Worm (Caenorhabditis elegans) whole organism, young adult: ENCODE measurements around the gene Y53F4B.7.
"Not testable (repeated sequence)": the region's sequence is repeated elsewhere in the genome, so short reads cannot be mapped to it uniquely, and the experiment has no call there.

Experiments
- C17E4.6 ChIP-seq: fragments of 200-800 bp; sonication (Bioruptor generic); IDR thresholded peaks from 2 replicates; pipeline ENCODE4 v1.3.6; 2022; ENCODE audit warnings: missing genetic modification reagents, missing genetic modification characterization, missing compliant biosample characterization
- F37B4.10 ChIP-seq: fragments of 200-800 bp; sonication (Bioruptor generic); IDR thresholded peaks from 2 replicates; pipeline ENCODE4 v1.3.6; 2022; ENCODE audit warnings: missing genetic modification characterization, missing compliant biosample characterization
- K11D2.4 ChIP-seq: fragments of 200-800 bp; sonication (Bioruptor generic); IDR thresholded peaks from 2 replicates; pipeline ENCODE4 v1.3.6; 2022; ENCODE audit warnings: missing genetic modification reagents, missing genetic modification characterization, missing compliant biosample characterization
- Y95B8A.8 ChIP-seq: fragments of 200-800 bp; sonication (Bioruptor generic); IDR thresholded peaks from 2 replicates; pipeline ENCODE4 v1.3.6; 2022; ENCODE audit warnings: missing genetic modification reagents, missing genetic modification characterization, missing compliant biosample characterization
- attf-3 ChIP-seq: fragments of 200-800 bp; sonication (Bioruptor generic); conservative IDR thresholded peaks from 2 replicates; pipeline ENCODE4 v1.3.6; 2022; ENCODE audit warnings: missing genetic modification reagents, missing genetic modification characterization, missing compliant biosample characterization
- cebp-1 ChIP-seq, 2 experiments: fragments of 200-800 bp in 1 of 2; sonication (Bioruptor generic) in 1 of 2; sonication (generic microtip) in 1 of 2; IDR thresholded peaks in 1 of 2; optimal IDR thresholded peaks in 1 of 2; 2 replicates each; pipeline versions ENCODE4 v1.3.6 to Lab custom; 2017 to 2022; ENCODE audit warnings: missing compliant biosample characterization in 2 of 2, missing genetic modification characterization in 2 of 2, mild to moderate bottlenecking in 1 of 2, missing genetic modification reagents in 1 of 2, moderate library complexity in 1 of 2
- ceh-27 ChIP-seq: fragments of 200-800 bp; sonication (Bioruptor generic); optimal IDR thresholded peaks from 2 replicates; lab custom pipeline; 2018; ENCODE audit warnings: mild to moderate bottlenecking, missing genetic modification characterization, moderate library complexity, missing compliant biosample characterization
- ekl-4 ChIP-seq: fragments of 200-800 bp; sonication (Bioruptor generic); IDR thresholded peaks from 2 replicates; pipeline ENCODE4 v1.3.6; 2022; ENCODE audit warnings: missing genetic modification reagents, missing genetic modification characterization, missing compliant biosample characterization
- hmg-1.2 ChIP-seq: fragments of 200-800 bp; sonication (Bioruptor generic); IDR thresholded peaks from 2 replicates; pipeline ENCODE4 v1.3.6; 2022; ENCODE audit warnings: missing genetic modification reagents, missing genetic modification characterization, missing compliant biosample characterization
- hmg-20 ChIP-seq: fragments of 200-800 bp; sonication (Bioruptor generic); IDR thresholded peaks from 2 replicates; pipeline ENCODE4 v1.3.6; 2022; ENCODE audit warnings: missing genetic modification reagents, missing genetic modification characterization, missing compliant biosample characterization
- hsf-1 ChIP-seq: fragments of 200-800 bp; sonication (Bioruptor generic); IDR thresholded peaks from 2 replicates; pipeline ENCODE4 v1.3.6; 2022; ENCODE audit warnings: missing genetic modification reagents, missing genetic modification characterization, missing compliant biosample characterization
- lag-1 ChIP-seq: fragments of 200-800 bp; sonication (Bioruptor generic); IDR thresholded peaks from 2 replicates; pipeline ENCODE4 v1.3.6; 2022; ENCODE audit warnings: missing genetic modification reagents, missing genetic modification characterization, missing compliant biosample characterization
- let-526 ChIP-seq: fragments of 200-800 bp; sonication (Bioruptor generic); IDR thresholded peaks from 2 replicates; pipeline ENCODE4 v1.3.6; 2022; ENCODE audit warnings: missing genetic modification reagents, missing genetic modification characterization, missing compliant biosample characterization
- lin-26 ChIP-seq: fragments of 200-800 bp; sonication (Bioruptor generic); IDR thresholded peaks from 2 replicates; pipeline ENCODE4 v1.3.6; 2022; ENCODE audit warnings: missing genetic modification reagents, missing genetic modification characterization, missing compliant biosample characterization
- lin-40 ChIP-seq: sonication (generic microtip); optimal IDR thresholded peaks from 2 replicates; lab custom pipeline; 2016; ENCODE audit warnings: missing genetic modification characterization, mild to moderate bottlenecking, missing compliant biosample characterization, missing genotype, missing genetic modification reagents
- lsl-1 ChIP-seq: fragments of 200-800 bp; sonication (Bioruptor generic); optimal IDR thresholded peaks from 2 replicates; lab custom pipeline; 2018; ENCODE audit warnings: mild to moderate bottlenecking, missing genetic modification characterization, moderate library complexity, missing compliant biosample characterization
- mcd-1 ChIP-seq: fragments of 200-800 bp; sonication (Bioruptor generic); IDR thresholded peaks from 2 replicates; pipeline ENCODE4 v1.3.6; 2022; ENCODE audit warnings: missing genetic modification reagents, missing genetic modification characterization, missing compliant biosample characterization
- nfyb-1 ChIP-seq: fragments of 200-800 bp; sonication (Bioruptor generic); IDR thresholded peaks from 2 replicates; pipeline ENCODE4 v1.3.6; 2022; ENCODE audit warnings: missing genetic modification reagents, missing genetic modification characterization, missing compliant biosample characterization
- pbrm-1 ChIP-seq: fragments of 200-800 bp; sonication (Bioruptor generic); IDR thresholded peaks from 2 replicates; pipeline ENCODE4 v1.3.6; 2022; ENCODE audit warnings: missing genetic modification reagents, missing genetic modification characterization, missing compliant biosample characterization
- rcor-1 ChIP-seq: fragments of 200-800 bp; sonication (Bioruptor generic); IDR thresholded peaks from 2 replicates; pipeline ENCODE4 v1.3.6; 2022; ENCODE audit warnings: missing genetic modification reagents, missing genetic modification characterization, missing compliant biosample characterization
- snpc-4 ChIP-seq, 5 experiments: fragments of 150-350 bp in 1 of 5; sonication (generic microtip) in 4 of 5; optimal IDR thresholded peaks; 2 replicates each; lab custom pipeline; 2014 to 2018; ENCODE audit warnings: missing genetic modification characterization in 5 of 5, missing biosample characterization in 3 of 5, antibody characterized with exemption in 2 of 5, mild to moderate bottlenecking in 2 of 5, missing compliant biosample characterization in 2 of 5, missing genotype in 2 of 5, moderate library complexity in 2 of 5, missing genetic modification reagents in 1 of 5
- somi-1 ChIP-seq: fragments of 200-800 bp; sonication (Bioruptor generic); optimal IDR thresholded peaks from 2 replicates; lab custom pipeline; 2018; ENCODE audit warnings: mild to moderate bottlenecking, missing genetic modification characterization, missing compliant biosample characterization
- tbp1 ChIP-seq: fragments of 200-800 bp; sonication (Bioruptor generic); optimal IDR thresholded peaks from 2 replicates; lab custom pipeline; 2018; ENCODE audit warnings: mild to moderate bottlenecking, missing genetic modification characterization, missing compliant biosample characterization
- unc-62 ChIP-seq: fragments of 150-350 bp; optimal IDR thresholded peaks from 2 replicates; lab custom pipeline; 2014; ENCODE audit warnings: missing biosample characterization, missing genetic modification reagents, missing genetic modification characterization
- zfh-2 ChIP-seq: fragments of 200-800 bp; sonication (Bioruptor generic); conservative IDR thresholded peaks from 2 replicates; pipeline ENCODE4 v1.3.6; 2022; ENCODE audit warnings: missing genetic modification reagents, missing genetic modification characterization, missing compliant biosample characterization

Y53F4B.7 gene

DNA sequence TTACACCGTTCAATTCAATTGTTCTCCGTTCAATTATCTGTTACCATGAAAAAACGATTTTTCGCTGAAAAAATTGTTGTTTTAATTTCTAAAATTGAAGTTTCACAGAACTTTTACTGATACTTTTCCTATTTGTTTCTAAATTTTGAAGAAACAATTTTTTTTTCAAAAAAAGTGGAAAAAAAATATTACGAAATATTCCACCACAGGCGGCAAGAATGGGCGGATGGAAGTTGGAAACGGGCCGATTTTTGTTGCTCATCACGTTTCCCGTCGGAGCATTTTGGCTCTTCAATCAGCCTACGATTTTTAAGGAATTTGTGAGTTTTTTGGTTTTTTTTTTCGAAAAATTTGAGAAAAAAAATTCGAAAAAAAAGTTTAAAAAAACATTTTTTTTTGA lies 45.1 kb downstream of the Y53F4B.7 start, which contains the start of gene Y53F4B.14:
TSS of gene Y53F4B.14 (plus strand) at position 210 of the 400 bp plus-strand sequence.
- TF ChIP-seq cebp-1 (GFP tag; IDR thresholded peaks at IDR 0.05; lab: Robert Waterston, UW) (no peak), cebp-1 (tag; optimal IDR thresholded peaks at IDR 0.05; lab: Kevin White, UChicago) (peak; percentile 78), lin-40 (tag; lab: Kevin White, UChicago) (no peak), tbp1 (GFP tag; lab: Kevin White, UChicago) (no peak), Y95B8A.8 (GFP tag; lab: Robert Waterston, UW) (no peak), lag-1 (GFP tag; lab: Robert Waterston, UW) (no peak), hsf-1 (GFP tag; lab: Robert Waterston, UW) (no peak), somi-1 (no peak)

DNA sequence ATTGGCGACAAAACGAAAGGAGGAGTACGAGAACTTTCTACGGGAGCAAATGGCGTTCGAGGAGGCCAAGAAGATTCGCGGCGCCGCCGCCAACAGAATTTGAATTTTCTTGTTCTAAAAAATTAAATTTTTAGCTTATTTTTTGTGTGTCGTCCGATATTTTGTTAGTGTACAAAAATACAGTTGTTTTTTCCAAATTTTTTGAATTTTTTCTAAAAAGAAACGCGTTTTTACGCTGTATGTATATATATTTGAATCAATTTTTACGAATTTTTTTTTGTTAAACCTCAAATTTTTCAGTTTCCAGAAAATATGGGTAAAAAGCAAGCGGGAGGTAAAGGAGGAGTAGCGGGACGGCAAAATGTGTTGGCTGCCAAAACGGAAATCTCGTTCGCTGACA lies 46.4 kb downstream of the Y53F4B.7 start, which contains the start of gene trip-4:
TSS of gene trip-4 (plus strand) at position 301 of the 400 bp plus-strand sequence.
- TF ChIP-seq lsl-1 (GFP tag; lab: Kevin White, UChicago) (no peak), unc-62 (GFP tag; lab: Kevin White, UChicago) (no peak), C17E4.6 (GFP tag; lab: Robert Waterston, UW) (no peak)

ce11 chrII:15042310-15042709 lies 49.6 kb downstream of the Y53F4B.7 start:
- TF ChIP-seq K11D2.4 = no peak
- TF ChIP-seq F37B4.10 (GFP tag; lab: Robert Waterston, UW) = peak; percentile 65; the same call in 1 of the 2 replicates

ce11 chrII:15042783-15043182 lies 50.1 kb downstream of the Y53F4B.7 start:
- TF ChIP-seq hmg-20 (GFP tag; lab: Robert Waterston, UW) (0 out of 2 replicates have a peak, but pooled peaks have one; percentile 38), ceh-27 (peak; percentile 44), K11D2.4 (peak; percentile 55), let-526 (GFP tag; lab: Robert Waterston, UW) (peak; percentile 56; the same call in 1 of the 2 replicates), lin-26 (GFP tag; lab: Robert Waterston, UW) (peak; percentile 48; the same call in 1 of the 2 replicates), snpc-4 (tag; optimal IDR thresholded peaks at IDR 0.05; lab: Kevin White, UChicago) (peak in 1 of 4 experiments; percentile 17), hmg-1.2 (peak; percentile 47), cebp-1 (tag; optimal IDR thresholded peaks at IDR 0.05; lab: Kevin White, UChicago) (peak; percentile 35), rcor-1 (GFP tag; lab: Robert Waterston, UW) (peak; percentile 58; the same call in 1 of the 2 replicates), nfyb-1 (peak; percentile 89), mcd-1 (GFP tag; lab: Robert Waterston, UW) (peak; percentile 54), ekl-4 (0 out of 2 replicates have a peak, but pooled peaks have one; percentile 35), attf-3 (GFP tag; lab: Robert Waterston, UW) (0 out of 2 replicates have a peak, but pooled peaks have one; percentile 14), pbrm-1 (GFP tag; lab: Robert Waterston, UW) (peak; percentile 66; the same call in 1 of the 2 replicates), zfh-2 (GFP tag; lab: Robert Waterston, UW) (peak; percentile 62)
- not testable (repeated sequence) for TF ChIP-seq snpc-4 (GFP tag; optimal IDR thresholded peaks at IDR 0.05; lab: Kevin White, UChicago); cebp-1 (GFP tag; IDR thresholded peaks at IDR 0.05; lab: Robert Waterston, UW)
